Worm (Caenorhabditis elegans) whole organism, dauer: ENCODE data around the gene Y54G2A.13.

ENCODE experiments used
- unc-62 ChIP-seq: sonication (generic microtip); optimal IDR thresholded peaks from 2 replicates; lab custom pipeline; 2017; ENCODE audit warnings: missing biosample characterization, missing genetic modification reagents, missing genetic modification characterization

Gene Y54G2A.13

ce11 chrIV:2819633-2820032 is at the start of gene Y54G2A.13:
TSS of gene Y54G2A.13 (minus strand) at chrIV:2819733.
- no peak for TF ChIP-seq unc-62

DNA sequence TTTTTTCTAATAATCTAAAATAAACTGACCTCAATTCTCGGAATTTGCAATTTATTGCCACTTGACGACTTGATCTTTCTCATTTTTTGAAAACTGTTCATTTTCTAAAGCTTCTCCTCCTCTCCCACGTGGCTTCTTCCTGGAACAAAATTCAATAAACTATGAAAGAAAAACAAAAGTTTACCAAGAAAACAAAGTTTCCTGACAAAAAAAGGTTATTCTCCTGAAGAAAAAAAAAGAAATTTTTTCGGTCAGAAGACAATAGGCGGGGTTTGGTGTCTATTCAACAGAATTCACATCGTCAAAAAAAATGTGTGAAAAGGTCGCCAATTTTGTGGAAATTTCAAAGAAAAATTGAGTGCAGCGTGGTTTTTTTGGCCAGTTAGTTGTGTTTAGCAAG is 45.2 kb upstream of the Y54G2A.13 start, which contains the start of gene Y54G2A.16:
Gene Y54G2A.16 (minus strand): TSS at position 101 of the 400 bp plus-strand sequence.
- no peak for TF ChIP-seq unc-62

DNA sequence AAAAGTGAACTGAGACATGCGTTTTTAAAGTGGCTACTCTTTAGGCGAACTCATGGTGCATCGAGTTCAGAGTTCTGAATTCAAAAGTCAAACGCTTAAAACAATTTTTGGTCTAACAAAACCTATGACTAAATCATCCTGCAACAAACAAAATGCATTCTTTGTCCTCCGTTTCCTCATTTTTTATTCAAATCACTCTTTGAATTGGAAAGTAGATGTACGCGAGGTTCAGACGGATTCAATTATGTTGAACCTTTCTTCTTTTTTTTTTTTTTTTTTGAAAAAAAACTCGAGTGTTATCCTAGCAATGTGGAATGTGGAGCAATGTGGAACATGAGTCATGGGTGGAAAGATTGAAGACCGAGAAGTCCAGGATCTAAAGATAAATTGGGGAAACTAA is 39.2 kb upstream of the Y54G2A.13 start:
- TF ChIP-seq unc-62: no peak

DNA sequence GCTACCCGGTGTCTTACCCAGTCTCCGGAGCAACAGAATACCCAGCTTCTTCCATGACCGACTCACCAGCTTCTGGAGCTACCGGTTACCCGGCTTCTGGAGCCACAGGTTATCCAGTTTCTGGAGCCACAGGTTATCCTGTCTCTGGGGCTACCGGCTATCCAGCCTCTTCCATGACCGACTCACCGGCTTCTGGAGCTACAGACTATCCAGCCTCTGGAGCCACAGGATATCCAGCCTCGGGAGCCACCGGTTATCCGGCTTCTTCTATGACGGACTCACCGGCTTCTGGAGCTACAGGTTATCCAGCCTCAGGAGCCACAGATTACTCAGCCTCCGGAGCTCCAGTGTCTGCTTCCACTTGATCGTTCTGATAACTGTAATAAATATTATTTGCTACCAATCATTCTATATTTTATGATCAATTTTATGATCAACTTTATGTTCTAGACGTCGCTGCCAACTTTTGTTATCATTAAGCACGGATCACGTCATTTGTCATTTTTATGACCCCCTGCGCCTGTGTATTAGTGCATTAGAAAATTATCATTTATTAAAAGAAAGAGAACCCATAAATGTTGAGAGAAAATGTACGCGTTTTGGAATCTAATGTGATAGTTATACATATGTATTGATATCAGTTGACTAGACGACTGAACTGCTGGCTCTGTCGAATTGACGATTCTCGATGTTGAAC is 35.7 kb upstream of the Y54G2A.13 start:
- no peak for TF ChIP-seq unc-62

DNA sequence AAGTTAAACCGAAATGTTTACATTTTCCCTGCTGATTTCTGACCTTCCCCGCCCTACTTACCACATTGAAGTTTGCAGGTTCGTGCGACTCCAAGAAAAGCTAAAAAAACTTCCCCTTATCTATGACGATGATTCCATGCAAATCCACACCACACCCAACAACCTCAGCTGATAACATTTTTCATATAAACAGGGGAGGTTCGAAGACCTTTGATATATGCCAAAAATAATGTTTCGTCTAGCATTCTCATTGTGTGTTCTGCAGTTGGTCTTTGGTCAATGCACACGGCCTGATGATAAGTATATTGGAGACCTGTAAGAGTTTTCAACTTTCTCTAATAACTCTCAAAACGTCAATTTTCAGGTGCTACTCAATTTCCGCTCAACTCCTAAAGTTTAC is 34.6 kb upstream of the Y54G2A.13 start:
- no peak for TF ChIP-seq unc-62

ce11 chrIV:2853164-2853563 is 33.6 kb upstream of the Y54G2A.13 start, which contains the start of gene Y54G2A.49:
TSS of gene Y54G2A.49 (minus strand) at chrIV:2853264.
- TF ChIP-seq unc-62: no peak

ce11 chrIV:2851625-2852024 is 32.1 kb upstream of the Y54G2A.13 start:
- no peak for TF ChIP-seq unc-62

DNA sequence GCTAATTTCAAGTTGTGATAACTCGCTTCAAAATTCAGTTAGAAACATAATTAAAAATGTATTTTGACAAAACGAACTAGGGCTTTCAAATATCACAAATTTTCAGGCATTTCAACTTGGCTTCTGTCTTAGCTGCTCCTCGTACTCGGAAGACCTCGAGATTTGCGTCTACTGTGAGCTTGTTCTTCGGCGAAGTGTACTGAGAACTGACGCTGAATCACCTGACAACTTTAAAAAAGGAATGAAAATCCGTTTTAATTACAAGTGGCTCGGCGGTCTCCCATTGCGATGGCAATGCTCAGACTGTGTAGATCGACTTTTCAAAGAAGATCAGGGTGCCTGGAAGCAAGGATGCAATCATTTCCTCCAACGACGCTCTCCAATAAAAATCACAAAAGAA is 31.1 kb upstream of the Y54G2A.13 start, which contains the start of gene clec-85:
Gene clec-85 (plus strand): TSS at position 301 of the 400 bp plus-strand sequence.
- TF ChIP-seq unc-62: no peak

ce11 chrIV:2849269-2849668 is 29.7 kb upstream of the Y54G2A.13 start:
- TF ChIP-seq unc-62: no peak

ce11 chrIV:2846264-2846663 is 26.7 kb upstream of the Y54G2A.13 start, which contains the start of gene Y54G2A.40:
TSS of gene Y54G2A.40 (plus strand) at chrIV:2846476.
- TF ChIP-seq unc-62: no peak

ce11 chrIV:2843882-2844281 is 24.3 kb upstream of the Y54G2A.13 start, which contains the start of gene Y54G2A.15:
TSS of gene Y54G2A.15 (minus strand) at chrIV:2843982.
- no peak for TF ChIP-seq unc-62

DNA sequence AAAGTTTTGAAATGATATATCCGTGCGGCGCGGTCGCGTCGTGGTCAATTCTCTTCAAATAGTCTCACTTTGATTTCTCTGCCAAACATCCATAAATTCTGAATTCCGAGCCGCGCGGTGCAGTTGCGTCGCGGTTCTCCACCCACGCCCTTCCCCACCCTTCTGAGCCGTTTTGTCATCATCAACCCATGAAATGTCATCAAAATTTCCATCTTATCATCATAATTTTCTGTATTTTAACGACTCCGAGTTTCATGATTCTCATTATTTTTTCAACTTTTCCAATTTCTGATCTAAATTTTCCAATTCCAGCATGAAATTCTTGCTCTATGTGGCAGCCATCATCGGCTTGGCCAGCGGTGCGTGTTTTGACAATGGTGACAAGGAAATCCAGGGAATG is 22.6 kb upstream of the Y54G2A.13 start, which contains the start of gene clec-84:
Gene clec-84 (plus strand): TSS at position 301 of the 400 bp plus-strand sequence.
- TF ChIP-seq unc-62: no peak

- TF ChIP-seq unc-62: no peak
Observed at ce11 chrIV:2841260-2841659, 21.7 kb upstream of the Y54G2A.13 start, which contains the start of gene clec-83. TSS of gene clec-83 (minus strand) at chrIV:2841472.

DNA sequence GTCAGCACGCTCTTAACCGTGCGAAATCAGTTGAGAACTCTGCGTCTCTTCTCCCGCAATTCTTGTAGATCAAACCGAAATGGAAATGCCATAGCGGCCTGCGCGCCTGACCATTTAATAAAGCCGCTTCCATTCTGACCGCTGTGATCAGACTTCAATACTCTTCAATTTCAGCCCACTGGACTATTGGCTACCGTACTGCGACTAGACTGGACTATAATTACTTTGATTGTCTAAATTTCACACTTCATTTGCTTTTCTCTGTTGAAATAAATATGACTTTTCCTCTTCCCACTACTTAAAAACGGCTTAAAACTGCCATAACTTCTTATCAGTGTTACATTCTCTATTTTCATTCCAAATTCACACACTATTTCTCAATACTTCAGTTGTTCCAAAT is 18.8 kb upstream of the Y54G2A.13 start, which contains the start of gene Y54G2A.7:
Gene Y54G2A.7 (plus strand): TSS at position 301 of the 400 bp plus-strand sequence.
- no peak for TF ChIP-seq unc-62

DNA sequence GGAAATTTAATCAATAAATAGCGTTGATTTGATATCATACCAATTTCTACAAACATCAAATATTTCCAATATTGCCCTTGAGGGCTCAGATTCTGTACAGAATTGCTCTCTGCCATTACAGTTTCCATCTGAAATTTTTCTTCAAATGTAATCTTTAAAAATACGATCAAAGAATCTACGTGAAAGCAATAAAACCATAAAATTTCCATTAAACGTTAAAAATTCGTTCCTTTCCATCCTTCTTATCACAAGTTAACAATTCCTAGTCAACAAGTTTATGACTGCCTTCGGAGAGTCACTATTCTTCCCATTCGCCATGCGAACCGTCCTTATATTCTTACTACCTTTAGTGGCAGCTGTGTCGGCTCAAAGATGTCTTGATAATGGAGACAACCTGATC is 15.8 kb upstream of the Y54G2A.13 start, which contains the start of gene clec-82:
Gene clec-82 (plus strand): TSS at position 301 of the 400 bp plus-strand sequence.
- TF ChIP-seq unc-62: no peak

DNA sequence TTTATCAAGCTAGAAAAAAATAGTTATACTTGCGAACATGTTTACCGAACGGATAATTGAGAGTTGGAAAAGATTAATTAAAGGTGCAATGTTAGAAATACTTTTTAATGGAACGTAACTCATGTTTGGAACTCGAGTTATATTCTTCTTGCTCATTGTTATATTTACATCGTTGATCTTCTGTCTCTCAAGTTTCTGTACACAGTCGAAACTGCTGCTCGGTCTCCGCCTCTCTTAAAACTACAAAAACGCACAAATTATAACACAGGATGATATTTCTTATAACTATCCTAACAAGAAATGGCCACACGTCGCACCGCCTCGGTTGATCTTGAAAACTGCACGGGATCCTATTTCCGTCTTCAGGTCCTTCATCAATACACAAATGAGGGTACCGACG is 15.0 kb upstream of the Y54G2A.13 start, which contains the start of gene pudl-2:
Gene pudl-2 (plus strand): TSS at position 301 of the 400 bp plus-strand sequence.
- no peak for TF ChIP-seq unc-62

ce11 chrIV:2832587-2832986 is 13.1 kb upstream of the Y54G2A.13 start, which contains the start of the genes Y54G2A.48 and pudl-1:
TSS of gene Y54G2A.48 (minus strand) at chrIV:2832687.
TSS of gene pudl-1 (plus strand) at chrIV:2832906.
- TF ChIP-seq unc-62: no peak

ce11 chrIV:2826335-2826734 is 6.8 kb upstream of the Y54G2A.13 start:
- TF ChIP-seq unc-62: no peak
